Worm (Caenorhabditis elegans) whole organism, young adult: Measurements from ENCODE around the gene spe-42.

ENCODE experiments used
- C06A6.2 ChIP-seq: fragments of 200-800 bp; sonication (Bioruptor generic); conservative IDR thresholded peaks from 2 replicates; pipeline ENCODE4 v1.3.6; 2022; ENCODE audit warnings: missing genetic modification characterization, missing compliant biosample characterization
- F10E7.11 ChIP-seq: sonication (generic microtip); optimal IDR thresholded peaks from 2 replicates; lab custom pipeline; 2017; ENCODE audit warnings: mild to moderate bottlenecking, missing genetic modification characterization, moderate library complexity, missing compliant biosample characterization
- F33H1.4 ChIP-seq: fragments of 200-800 bp; sonication (Bioruptor generic); IDR thresholded peaks from 2 replicates; pipeline ENCODE4 v1.3.6; 2022; ENCODE audit warnings: missing genetic modification reagents, missing genetic modification characterization, missing compliant biosample characterization
- F49E8.2 ChIP-seq: sonication (generic microtip); optimal IDR thresholded peaks from 3 replicates; lab custom pipeline; 2017; ENCODE audit warnings: missing genetic modification characterization, mild to moderate bottlenecking, missing compliant biosample characterization, antibody characterized with exemption, moderate library complexity; ENCODE audit not compliant: insufficient read depth
- F52B5.7 ChIP-seq: sonication (generic microtip); optimal IDR thresholded peaks from 2 replicates; lab custom pipeline; 2016; ENCODE audit warnings: mild to moderate bottlenecking, missing genetic modification characterization, missing compliant biosample characterization
- T07F8.4 ChIP-seq: sonication (generic microtip); optimal IDR thresholded peaks from 2 replicates; lab custom pipeline; 2016; ENCODE audit warnings: mild to moderate bottlenecking, missing genetic modification characterization, moderate library complexity, missing compliant biosample characterization
- Y53G8AR.9 ChIP-seq: fragments of 200-800 bp; sonication (Bioruptor generic); conservative IDR thresholded peaks from 2 replicates; pipeline ENCODE4 v1.3.6; 2022; ENCODE audit warnings: missing genetic modification reagents, missing genetic modification characterization, missing compliant biosample characterization
- Y79H2A.3 ChIP-seq: fragments of 200-800 bp; sonication (Bioruptor generic); conservative IDR thresholded peaks from 2 replicates; pipeline ENCODE4 v1.3.6; 2022; ENCODE audit warnings: missing genetic modification reagents, missing genetic modification characterization, missing compliant biosample characterization
- akir-1 ChIP-seq: fragments of 200-800 bp; sonication (Bioruptor generic); optimal IDR thresholded peaks from 2 replicates; lab custom pipeline; 2018; ENCODE audit warnings: mild to moderate bottlenecking, missing genetic modification characterization, moderate library complexity, missing compliant biosample characterization
- ama-1 ChIP-seq, 3 experiments: fragments of 150-350 bp in 1 of 3; sonication (generic microtip) in 2 of 3; optimal IDR thresholded peaks; 2 replicates each; lab custom pipeline; 2014 to 2018; ENCODE audit warnings: missing biosample characterization in 2 of 3, missing genetic modification characterization in 2 of 3, missing genetic modification reagents in 2 of 3
- bed-1 ChIP-seq: fragments of 200-800 bp; sonication (Bioruptor generic); IDR thresholded peaks from 2 replicates; pipeline ENCODE4 v1.3.6; 2022; ENCODE audit warnings: missing genetic modification reagents, missing genetic modification characterization, missing compliant biosample characterization
- ceh-40 ChIP-seq: fragments of 200-800 bp; sonication (Bioruptor generic); IDR thresholded peaks from 2 replicates; pipeline ENCODE4 v1.3.6; 2022; ENCODE audit warnings: missing genetic modification characterization, missing compliant biosample characterization
- ceh-79 ChIP-seq: sonication (generic microtip); optimal IDR thresholded peaks from 2 replicates; lab custom pipeline; 2017; ENCODE audit warnings: mild to moderate bottlenecking, missing genetic modification characterization, missing compliant biosample characterization
- egl-44 ChIP-seq: fragments of 200-800 bp; sonication (Bioruptor generic); IDR thresholded peaks from 2 replicates; pipeline ENCODE4 v1.3.6; 2022; ENCODE audit warnings: missing genetic modification reagents, missing genetic modification characterization, missing compliant biosample characterization
- ekl-4 ChIP-seq: fragments of 200-800 bp; sonication (Bioruptor generic); IDR thresholded peaks from 2 replicates; pipeline ENCODE4 v1.3.6; 2022; ENCODE audit warnings: missing genetic modification reagents, missing genetic modification characterization, missing compliant biosample characterization
- ets-4 ChIP-seq: fragments of 200-800 bp; sonication (Bioruptor generic); optimal IDR thresholded peaks from 2 replicates; lab custom pipeline; 2018; ENCODE audit warnings: mild to moderate bottlenecking, missing genetic modification characterization, missing compliant biosample characterization
- gei-17 ChIP-seq: fragments of 200-800 bp; sonication (Bioruptor generic); optimal IDR thresholded peaks from 2 replicates; lab custom pipeline; 2018; ENCODE audit warnings: mild to moderate bottlenecking, missing genetic modification characterization, missing compliant biosample characterization
- hmg-1.2 ChIP-seq: fragments of 200-800 bp; sonication (Bioruptor generic); IDR thresholded peaks from 2 replicates; pipeline ENCODE4 v1.3.6; 2022; ENCODE audit warnings: missing genetic modification reagents, missing genetic modification characterization, missing compliant biosample characterization
- hmg-20 ChIP-seq: fragments of 200-800 bp; sonication (Bioruptor generic); IDR thresholded peaks from 2 replicates; pipeline ENCODE4 v1.3.6; 2022; ENCODE audit warnings: missing genetic modification reagents, missing genetic modification characterization, missing compliant biosample characterization
- hrde-1 ChIP-seq: sonication (generic microtip); optimal IDR thresholded peaks from 2 replicates; lab custom pipeline; 2016; ENCODE audit warnings: missing genetic modification characterization, mild to moderate bottlenecking, missing compliant biosample characterization, moderate library complexity, missing genotype, missing genetic modification reagents, borderline replicate concordance
- let-526 ChIP-seq: fragments of 200-800 bp; sonication (Bioruptor generic); IDR thresholded peaks from 2 replicates; pipeline ENCODE4 v1.3.6; 2022; ENCODE audit warnings: missing genetic modification reagents, missing genetic modification characterization, missing compliant biosample characterization
- let-607 ChIP-seq, 2 experiments: fragments of 200-800 bp in 1 of 2; sonication (Bioruptor generic) in 1 of 2; sonication (generic microtip) in 1 of 2; optimal IDR thresholded peaks; 2 replicates each; lab custom pipeline; 2016 to 2018; ENCODE audit warnings: mild to moderate bottlenecking in 2 of 2, missing compliant biosample characterization in 2 of 2, missing genetic modification characterization in 2 of 2, moderate library complexity in 2 of 2, missing genotype in 1 of 2
- lin-54 ChIP-seq: fragments of 200-800 bp; sonication (Bioruptor generic); optimal IDR thresholded peaks from 2 replicates; lab custom pipeline; 2018; ENCODE audit warnings: mild to moderate bottlenecking, missing genetic modification characterization, missing compliant biosample characterization
- lir-1 ChIP-seq: fragments of 200-800 bp; sonication (Bioruptor generic); conservative IDR thresholded peaks from 2 replicates; pipeline ENCODE4 v1.3.6; 2022; ENCODE audit warnings: missing genetic modification reagents, missing genetic modification characterization, missing compliant biosample characterization
- lsl-1 ChIP-seq: fragments of 200-800 bp; sonication (Bioruptor generic); optimal IDR thresholded peaks from 2 replicates; lab custom pipeline; 2018; ENCODE audit warnings: mild to moderate bottlenecking, missing genetic modification characterization, moderate library complexity, missing compliant biosample characterization
- madf-6 ChIP-seq: fragments of 200-800 bp; sonication (Bioruptor generic); IDR thresholded peaks from 2 replicates; pipeline ENCODE4 v1.3.6; 2022; ENCODE audit warnings: missing genetic modification reagents, missing genetic modification characterization, missing compliant biosample characterization
- mes-4 ChIP-seq: sonication (generic microtip); optimal IDR thresholded peaks from 2 replicates; lab custom pipeline; 2016; ENCODE audit warnings: missing genotype, missing genetic modification characterization, missing compliant biosample characterization
- nfya-1 ChIP-seq: sonication (generic microtip); optimal IDR thresholded peaks from 2 replicates; lab custom pipeline; 2017; ENCODE audit warnings: antibody characterized with exemption, missing compliant biosample characterization, missing genetic modification characterization, borderline replicate concordance; ENCODE audit not compliant: insufficient read depth
- nfyb-1 ChIP-seq: fragments of 200-800 bp; sonication (Bioruptor generic); IDR thresholded peaks from 2 replicates; pipeline ENCODE4 v1.3.6; 2022; ENCODE audit warnings: missing genetic modification reagents, missing genetic modification characterization, missing compliant biosample characterization
- nhr-120 ChIP-seq: fragments of 200-800 bp; sonication (Bioruptor generic); IDR thresholded peaks from 2 replicates; pipeline ENCODE4 v1.3.6; 2022; ENCODE audit warnings: missing genetic modification characterization, missing compliant biosample characterization
- nhr-27 ChIP-seq: fragments of 200-800 bp; sonication (Bioruptor generic); optimal IDR thresholded peaks from 2 replicates; lab custom pipeline; 2018; ENCODE audit warnings: mild to moderate bottlenecking, missing genetic modification characterization, moderate library complexity, missing compliant biosample characterization
- pbrm-1 ChIP-seq: fragments of 200-800 bp; sonication (Bioruptor generic); IDR thresholded peaks from 2 replicates; pipeline ENCODE4 v1.3.6; 2022; ENCODE audit warnings: missing genetic modification reagents, missing genetic modification characterization, missing compliant biosample characterization
- rcor-1 ChIP-seq: fragments of 200-800 bp; sonication (Bioruptor generic); IDR thresholded peaks from 2 replicates; pipeline ENCODE4 v1.3.6; 2022; ENCODE audit warnings: missing genetic modification reagents, missing genetic modification characterization, missing compliant biosample characterization
- repo-1 ChIP-seq: sonication (generic microtip); optimal IDR thresholded peaks from 2 replicates; lab custom pipeline; 2017; ENCODE audit warnings: mild to moderate bottlenecking, missing genetic modification characterization, missing compliant biosample characterization
- snpc-1.1 ChIP-seq: sonication (generic microtip); optimal IDR thresholded peaks from 2 replicates; lab custom pipeline; 2017; ENCODE audit warnings: missing genetic modification characterization, mild to moderate bottlenecking, missing compliant biosample characterization, antibody characterized with exemption, moderate library complexity, missing genotype, missing genetic modification reagents; ENCODE audit not compliant: insufficient read depth
- snpc-3.4 ChIP-seq: sonication (generic microtip); optimal IDR thresholded peaks from 2 replicates; lab custom pipeline; 2017; ENCODE audit warnings: missing genetic modification characterization, mild to moderate bottlenecking, missing compliant biosample characterization, antibody characterized with exemption, moderate library complexity, missing genotype, missing genetic modification reagents
- snpc-4 ChIP-seq, 5 experiments: fragments of 150-350 bp in 1 of 5; sonication (generic microtip) in 4 of 5; optimal IDR thresholded peaks; 2 replicates each; lab custom pipeline; 2014 to 2018; ENCODE audit warnings: missing genetic modification characterization in 5 of 5, missing biosample characterization in 3 of 5, antibody characterized with exemption in 2 of 5, mild to moderate bottlenecking in 2 of 5, missing compliant biosample characterization in 2 of 5, missing genotype in 2 of 5, moderate library complexity in 2 of 5, missing genetic modification reagents in 1 of 5
- somi-1 ChIP-seq: fragments of 200-800 bp; sonication (Bioruptor generic); optimal IDR thresholded peaks from 2 replicates; lab custom pipeline; 2018; ENCODE audit warnings: mild to moderate bottlenecking, missing genetic modification characterization, missing compliant biosample characterization
- sptf-2 ChIP-seq: fragments of 200-800 bp; sonication (Bioruptor generic); optimal IDR thresholded peaks from 2 replicates; lab custom pipeline; 2018; ENCODE audit warnings: mild to moderate bottlenecking, missing genetic modification characterization, missing compliant biosample characterization
- tbp1 ChIP-seq: fragments of 200-800 bp; sonication (Bioruptor generic); optimal IDR thresholded peaks from 2 replicates; lab custom pipeline; 2018; ENCODE audit warnings: mild to moderate bottlenecking, missing genetic modification characterization, missing compliant biosample characterization
- tbx-9 ChIP-seq: sonication (generic microtip); optimal IDR thresholded peaks from 2 replicates; lab custom pipeline; 2016; ENCODE audit warnings: borderline replicate concordance, missing genetic modification characterization, inconsistent platforms, missing compliant biosample characterization
- unc-130 ChIP-seq: sonication (generic microtip); optimal IDR thresholded peaks from 2 replicates; lab custom pipeline; 2016; ENCODE audit warnings: missing genetic modification reagents, missing genetic modification characterization, missing compliant biosample characterization
- zfh-2 ChIP-seq: fragments of 200-800 bp; sonication (Bioruptor generic); conservative IDR thresholded peaks from 2 replicates; pipeline ENCODE4 v1.3.6; 2022; ENCODE audit warnings: missing genetic modification reagents, missing genetic modification characterization, missing compliant biosample characterization
- ztf-18 ChIP-seq: sonication (generic microtip); optimal IDR thresholded peaks from 2 replicates; lab custom pipeline; 2016; ENCODE audit warnings: missing genotype, mild to moderate bottlenecking, missing genetic modification characterization, missing compliant biosample characterization
- ztf-25 ChIP-seq: fragments of 200-800 bp; sonication (Bioruptor generic); IDR thresholded peaks from 2 replicates; pipeline ENCODE4 v1.3.6; 2022; ENCODE audit warnings: missing genetic modification reagents, missing genetic modification characterization, missing compliant biosample characterization

spe-42 gene

ce11 chrV:11782809-11783440 lies 46.1 kb upstream of the spe-42 start, which contains the start of gene F55A11.11 (continued):
- peak; percentile 69 for TF ChIP-seq snpc-1.1
- TF ChIP-seq pbrm-1 (GFP tag; lab: Robert Waterston, UW): peak; percentile 88
- peak; percentile 60 for TF ChIP-seq sptf-2 (GFP tag; lab: Kevin White, UChicago)
- peak; percentile 71; the same call in 1 of the 2 replicates for TF ChIP-seq hmg-20
- TF ChIP-seq let-607 (tag; optimal IDR thresholded peaks at IDR 0.05; lab: Kevin White, UChicago): peak; percentile 54 to 76
- peak; percentile 86 for TF ChIP-seq akir-1 (GFP tag; lab: Kevin White, UChicago)
- TF ChIP-seq snpc-3.4: peak; percentile 78
- peak; percentile 47; the same call in 1 of the 2 replicates for TF ChIP-seq Y79H2A.3 (GFP tag; lab: Robert Waterston, UW)
- TF ChIP-seq F52B5.7 (tag; lab: Kevin White, UChicago): peak; percentile 98
- TF ChIP-seq ekl-4 (GFP tag; lab: Robert Waterston, UW): peak; percentile 89
- TF ChIP-seq ceh-40 (GFP tag; lab: Robert Waterston, UW): peak; percentile 78; the same call in 1 of the 2 replicates
- peak; percentile 87 for TF ChIP-seq ztf-25 (GFP tag; lab: Robert Waterston, UW)
- peak; percentile 82 for TF ChIP-seq madf-6
- TF ChIP-seq Y53G8AR.9 (GFP tag; lab: Robert Waterston, UW): peak; percentile 76
- TF ChIP-seq F10E7.11: peak; percentile 78
- 0 out of 2 replicates have a peak, but pooled peaks have one; percentile 42 for TF ChIP-seq bed-1
- TF ChIP-seq tbx-9 (tag; lab: Kevin White, UChicago): peak; percentile 52
- peak; percentile 46 for TF ChIP-seq gei-17 (GFP tag; lab: Kevin White, UChicago)
- peak; percentile 81 for TF ChIP-seq lin-54 (GFP tag; lab: Kevin White, UChicago)
- peak; percentile 81 for TF ChIP-seq ztf-18 (tag; lab: Kevin White, UChicago)
- TF ChIP-seq ets-4 (GFP tag; lab: Kevin White, UChicago): peak; percentile 82
- peak; percentile 90 for TF ChIP-seq let-526
- TF ChIP-seq C06A6.2 (GFP tag; lab: Robert Waterston, UW): peak; percentile 65; the same call in 1 of the 2 replicates
- peak; percentile 94 for TF ChIP-seq repo-1 (tag; lab: Kevin White, UChicago)
- TF ChIP-seq egl-44 (GFP tag; lab: Robert Waterston, UW): peak; percentile 96
- peak; percentile 84 for TF ChIP-seq F49E8.2 (tag; lab: Kevin White, UChicago)
- TF ChIP-seq unc-130: peak; percentile 77
- peak; percentile 83 for TF ChIP-seq hmg-1.2 (GFP tag; lab: Robert Waterston, UW)
- peak; percentile 84 for TF ChIP-seq rcor-1 (GFP tag; lab: Robert Waterston, UW)
- no peak for TF ChIP-seq zfh-2 (GFP tag; lab: Robert Waterston, UW)
- TF ChIP-seq nfya-1 (tag; lab: Kevin White, UChicago): no peak
- TF ChIP-seq nhr-120 (GFP tag; lab: Robert Waterston, UW): no peak
- peak; percentile 88 for TF ChIP-seq somi-1 (GFP tag; lab: Kevin White, UChicago)
- peak; percentile 92 for TF ChIP-seq hrde-1 (tag; lab: Kevin White, UChicago)
- TF ChIP-seq lsl-1: peak; percentile 72
- TF ChIP-seq ama-1 (optimal IDR thresholded peaks at IDR 0.05; lab: Kevin White, UChicago): no peak
- TF ChIP-seq ama-1 (GFP tag; optimal IDR thresholded peaks at IDR 0.05; lab: Kevin White, UChicago): peak; percentile 55 to 91
- peak; percentile 82 for TF ChIP-seq ceh-79 (tag; lab: Kevin White, UChicago)
- TF ChIP-seq nhr-27 (tag; lab: Kevin White, UChicago): peak; percentile 31
- TF ChIP-seq T07F8.4: peak; percentile 83
- TF ChIP-seq tbp1: peak; percentile 100
- TF ChIP-seq nfyb-1: peak; percentile 96
- TF ChIP-seq snpc-4 (GFP tag; optimal IDR thresholded peaks at IDR 0.05; lab: Kevin White, UChicago): peak; percentile 82
- peak; percentile 25 to 83 (median 77) for TF ChIP-seq snpc-4 (tag; optimal IDR thresholded peaks at IDR 0.05; lab: Kevin White, UChicago)
- TF ChIP-seq mes-4 (tag; lab: Kevin White, UChicago): peak; percentile 84
- TF ChIP-seq lir-1: peak; percentile 61
- peak; percentile 61 for TF ChIP-seq F33H1.4
